Fruit fly (Drosophila melanogaster): ENCODE data around the gene RpS4.

The RpS4 gene

dm6 chr3L:13026337-13026736, 15.2 kb upstream of the RpS4 start, which contains the start of gene Zmynd10:
Gene Zmynd10, minus strand, starts transcription at chr3L:13026437.
- TF ChIP-seq sisA (GFP tag; IDR thresholded peaks at IDR 0.05) (no peak), tap (tag; optimal IDR thresholded peaks at IDR 0.05) (no peak), Adf1 (GFP tag; IDR thresholded peaks at IDR 0.05) (no peak), otp (GFP tag; IDR thresholded peaks at IDR 0.05) (no peak), Ptx1 (GFP tag; IDR thresholded peaks at IDR 0.05) (no peak), phol (tag; optimal IDR thresholded peaks at IDR 0.05) (no peak), tio (GFP tag; optimal IDR thresholded peaks at IDR 0.05) (no peak), cwo (GFP tag; optimal IDR thresholded peaks at IDR 0.05) (no peak), Ada2b (GFP tag; IDR thresholded peaks at IDR 0.05) (no peak), gt (GFP tag; IDR thresholded peaks at IDR 0.05) (no peak), CG1792 (GFP tag; optimal IDR thresholded peaks at IDR 0.05) (no peak), Spps (tag; optimal IDR thresholded peaks at IDR 0.05) (no peak), CG42726 (GFP tag; IDR thresholded peaks at IDR 0.05; ENCODE audit: partially characterized antibody) (no peak), CG4360 (GFP tag; IDR thresholded peaks at IDR 0.05) (no peak), CG15073 (GFP tag; optimal IDR thresholded peaks at IDR 0.05) (no peak), tgo (GFP tag; IDR thresholded peaks at IDR 0.05) (no peak), mld (GFP tag; IDR thresholded peaks at IDR 0.05; ENCODE audit: partially characterized antibody) (no peak), repo (GFP tag; optimal IDR thresholded peaks at IDR 0.05) (no peak)

- TF ChIP-seq vvl (GFP tag; IDR thresholded peaks at IDR 0.05) (0 out of 2 replicates have a peak, but pooled peaks have one; percentile 36), NK7.1 (GFP tag; optimal IDR thresholded peaks at IDR 0.05) (no peak), CG2678 (tag; optimal IDR thresholded peaks at IDR 0.05) (no peak), eyg (GFP tag; optimal IDR thresholded peaks at IDR 0.05) (no peak), Optix (GFP tag; IDR thresholded peaks at IDR 0.05) (peak; percentile 17; the same call in 1 of the 3 replicates), HHEX (GFP tag; optimal IDR thresholded peaks at IDR 0.05) (no peak), crol (GFP tag; IDR thresholded peaks at IDR 0.05) (peak; percentile 44), Blimp-1 (GFP tag; optimal IDR thresholded peaks at IDR 0.05) (peak; percentile 85), CG17361 (GFP tag; IDR thresholded peaks at IDR 0.05) (no peak), CG10565 (GFP tag; optimal IDR thresholded peaks at IDR 0.05) (no peak), kni (GFP tag; optimal IDR thresholded peaks at IDR 0.05) (peak; percentile 28)
Observed at dm6 chr3L:13026872-13027271, 14.7 kb upstream of the RpS4 start.

dm6 chr3L:13027333-13027732, 14.2 kb upstream of the RpS4 start:
- 0 out of 2 replicates have a peak, but pooled peaks have one; percentile 14 for TF ChIP-seq CG13287 (GFP tag; IDR thresholded peaks at IDR 0.05; ENCODE audit: partially characterized antibody)
- no peak for TF ChIP-seq Camta (GFP tag; optimal IDR thresholded peaks at IDR 0.05)
- peak; percentile 67 for TF ChIP-seq stwl (tag; optimal IDR thresholded peaks at IDR 0.05)
- TF ChIP-seq Optix (GFP tag; IDR thresholded peaks at IDR 0.05), result no peak
- TF ChIP-seq wdn (GFP tag; IDR thresholded peaks at IDR 0.05), result no peak
- TF ChIP-seq CG8765 (GFP tag; IDR thresholded peaks at IDR 0.05), result no peak
- peak in 1 of 2 experiments; percentile 69 for TF ChIP-seq Pdp1 (GFP tag; optimal IDR thresholded peaks at IDR 0.05)
- peak; percentile 43 for TF ChIP-seq Sry-δ (GFP tag; optimal IDR thresholded peaks at IDR 0.05)
- no peak for TF ChIP-seq CG11456 (GFP tag; IDR thresholded peaks at IDR 0.05)
- TF ChIP-seq Poxn (GFP tag; IDR thresholded peaks at IDR 0.05), result no peak
- TF ChIP-seq Dek (tag; optimal IDR thresholded peaks at IDR 0.05), result no peak
- 0 out of 4 replicates have a peak, but pooled peaks have one; percentile 36 for TF ChIP-seq Dll (GFP tag; IDR thresholded peaks at IDR 0.05; ENCODE audit: partially characterized antibody)
- 0 out of 2 replicates have a peak, but pooled peaks have one; percentile 16 for TF ChIP-seq Bgb (GFP tag; IDR thresholded peaks at IDR 0.05; ENCODE audit: partially characterized antibody)
- TF ChIP-seq mirr (GFP tag; optimal IDR thresholded peaks at IDR 0.05), result no peak
- TF ChIP-seq Stat92E (GFP tag; optimal IDR thresholded peaks at IDR 0.05), result no peak
- peak; percentile 41 for TF ChIP-seq Dref (GFP tag; IDR thresholded peaks at IDR 0.05)
- no peak for TF ChIP-seq CG1529 (GFP tag; optimal IDR thresholded peaks at IDR 0.05)
- no peak for TF ChIP-seq gem (tag; optimal IDR thresholded peaks at IDR 0.05)
- no peak for TF ChIP-seq sim (GFP tag; IDR thresholded peaks at IDR 0.05)
- no peak for TF ChIP-seq CG14860 (GFP tag; IDR thresholded peaks at IDR 0.05; ENCODE audit: partially characterized antibody)
- TF ChIP-seq kni (GFP tag; optimal IDR thresholded peaks at IDR 0.05), result peak; percentile 15
- TF ChIP-seq gfzf (GFP tag; optimal IDR thresholded peaks at IDR 0.05), result no peak
